Fruit fly (Drosophila melanogaster) whole organism, embryonic: ENCODE measurements around the gene sick.

Experiments used
- Ada2b ChIP-seq: fragments of 200-800 bp; sonication (Bioruptor generic); IDR thresholded peaks from 2 replicates; pipeline ENCODE4 v1.3.6; 2022; ENCODE audit warnings: missing biosample characterization, missing genetic modification characterization
- CG31388 ChIP-seq: fragments of 200-800 bp; sonication (Bioruptor generic); optimal IDR thresholded peaks from 2 replicates; lab custom pipeline; 2016; ENCODE audit warnings: missing biosample characterization, missing genetic modification characterization

dm6 chr2L:19769703-19770102 is 26.5 kb upstream of the sick start:
- TF ChIP-seq CG31388 (no peak), Ada2b (GFP tag; lab: Robert Waterston, UW) (no peak)
